Worm (Caenorhabditis elegans): ENCODE results near the gene xdh-1.

DNA sequence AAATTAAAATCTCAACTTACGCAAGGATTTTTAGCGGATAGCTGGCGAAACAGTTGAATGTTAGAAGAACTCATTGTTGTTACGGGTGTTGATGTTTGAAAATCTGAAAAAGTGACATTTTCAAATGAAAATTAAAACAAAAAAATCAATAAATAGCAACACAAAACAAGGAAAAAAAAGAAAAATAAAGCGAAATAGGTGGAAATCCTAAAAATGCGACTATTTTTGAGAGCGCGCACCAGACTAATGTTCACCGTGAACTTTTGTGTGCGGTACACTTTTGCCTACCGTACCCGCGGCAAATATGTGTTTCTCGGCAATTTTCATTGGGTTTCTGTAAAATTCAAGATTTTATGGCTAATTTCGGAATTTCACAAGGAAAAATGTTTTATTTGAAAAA, 4.4 kb upstream of the xdh-1 start, which contains the start of gene F55B11.6:
- TF ChIP-seq sea-2 (GFP tag; optimal IDR thresholded peaks at IDR 0.05) (no peak), nhr-237 (tag; optimal IDR thresholded peaks at IDR 0.05) (no peak), zag-1 (tag; optimal IDR thresholded peaks at IDR 0.05) (no peak), ZK546.5 (tag; optimal IDR thresholded peaks at IDR 0.05) (no peak), fkh-10 (GFP tag; optimal IDR thresholded peaks at IDR 0.05) (no peak), ztf-11 (tag; optimal IDR thresholded peaks at IDR 0.05) (no peak), nhr-23 (tag; optimal IDR thresholded peaks at IDR 0.05) (no peak), mdl-1 (tag; optimal IDR thresholded peaks at IDR 0.05) (no peak), pqm-1 (tag; optimal IDR thresholded peaks at IDR 0.05) (no peak), elt-2 (tag; optimal IDR thresholded peaks at IDR 0.05) (no peak)
